Fruit fly (Drosophila melanogaster) whole organism, adult: ENCODE measurements around the gene RNF220.

ENCODE experiments used
- CG11617 ChIP-seq: fragments of 200-800 bp; sonication (Bioruptor generic); optimal IDR thresholded peaks from 2 replicates; lab custom pipeline; 2017; ENCODE audit warnings: mild to moderate bottlenecking, missing biosample characterization, missing genetic modification reagents, missing genetic modification characterization
- CG12768 ChIP-seq: fragments of 200-800 bp; sonication (Bioruptor generic); optimal IDR thresholded peaks from 2 replicates; lab custom pipeline; 2017; ENCODE audit warnings: missing biosample characterization, missing genetic modification characterization, mild to moderate bottlenecking, moderate library complexity, missing genetic modification reagents
- CG14711 ChIP-seq: fragments of 200-800 bp; sonication (Bioruptor generic); optimal IDR thresholded peaks from 2 replicates; lab custom pipeline; 2018; ENCODE audit warnings: missing biosample characterization, mild to moderate bottlenecking, missing genetic modification characterization, moderate library complexity
- CG1620 ChIP-seq: fragments of 200-800 bp; sonication (Bioruptor generic); optimal IDR thresholded peaks from 2 replicates; lab custom pipeline; 2016; ENCODE audit warnings: missing biosample characterization, missing genetic modification characterization
- CG5204 ChIP-seq: fragments of 200-800 bp; sonication (Bioruptor generic); optimal IDR thresholded peaks from 2 replicates; lab custom pipeline; 2016; ENCODE audit warnings: missing biosample characterization, missing genetic modification characterization
- CG7045 ChIP-seq: fragments of 200-800 bp; sonication (Bioruptor generic); optimal IDR thresholded peaks from 2 replicates; lab custom pipeline; 2017; ENCODE audit warnings: missing biosample characterization, mild to moderate bottlenecking, missing genetic modification characterization
- CG7101 ChIP-seq: fragments of 200-800 bp; sonication (Bioruptor generic); optimal IDR thresholded peaks from 2 replicates; lab custom pipeline; 2018; ENCODE audit warnings: missing biosample characterization, mild to moderate bottlenecking, missing genetic modification characterization, moderate library complexity
- Clk ChIP-seq: fragments of 200-800 bp; sonication (Bioruptor generic); optimal IDR thresholded peaks from 2 replicates; lab custom pipeline; 2017; ENCODE audit warnings: missing biosample characterization, missing genetic modification characterization
- Crg-1 ChIP-seq: fragments of 200-800 bp; sonication (Bioruptor generic); optimal IDR thresholded peaks from 2 replicates; lab custom pipeline; 2016; ENCODE audit warnings: missing biosample characterization, missing genetic modification characterization
- Hr96 ChIP-seq: fragments of 200-800 bp; sonication (Bioruptor generic); optimal IDR thresholded peaks from 2 replicates; lab custom pipeline; 2016; ENCODE audit warnings: missing biosample characterization, missing genetic modification characterization
- Mnt ChIP-seq: fragments of 200-800 bp; sonication (Bioruptor generic); optimal IDR thresholded peaks from 2 replicates; lab custom pipeline; 2016; ENCODE audit warnings: missing biosample characterization, mild to moderate bottlenecking, missing genetic modification characterization
- cic ChIP-seq: fragments of 200-800 bp; sonication (Bioruptor generic); optimal IDR thresholded peaks from 2 replicates; lab custom pipeline; 2017; ENCODE audit warnings: missing biosample characterization, mild to moderate bottlenecking, missing genetic modification characterization, moderate library complexity
- cnc ChIP-seq, 2 experiments: fragments of >200 bp; optimal IDR thresholded peaks; 2 replicates each; lab custom pipeline; 2017
- tj ChIP-seq: fragments of 200-800 bp; sonication (Bioruptor generic); optimal IDR thresholded peaks from 3 replicates; lab custom pipeline; 2017; ENCODE audit warnings: missing biosample characterization, mild to moderate bottlenecking, missing genetic modification characterization, moderate library complexity
- toe ChIP-seq: fragments of 200-800 bp; sonication (Bioruptor generic); optimal IDR thresholded peaks from 2 replicates; lab custom pipeline; 2016; ENCODE audit warnings: missing biosample characterization, missing genetic modification characterization

The RNF220 gene

dm6 chr3R:22675447-22675846 is 50.8 kb downstream of the RNF220 start:
- TF ChIP-seq CG11617 (GFP tag; lab: Kevin White, UChicago) (no peak), CG7101 (no peak), CG7045 (GFP tag; lab: Kevin White, UChicago) (no peak), cic (GFP tag; lab: Kevin White, UChicago) (no peak), cnc (optimal IDR thresholded peaks at IDR 0.05; lab: Kevin White, UChicago) (no peak), CG14711 (tag; lab: Kevin White, UChicago) (no peak), Hr96 (GFP tag; lab: Kevin White, UChicago) (no peak), CG5204 (GFP tag; lab: Kevin White, UChicago) (no peak), CG12768 (GFP tag; lab: Kevin White, UChicago) (no peak), Mnt (GFP tag; lab: Kevin White, UChicago) (no peak), Clk (no peak), toe (no peak), CG1620 (GFP tag; lab: Kevin White, UChicago) (no peak), tj (GFP tag; lab: Kevin White, UChicago) (no peak), Crg-1 (GFP tag; lab: Kevin White, UChicago) (no peak)
